Worm (Caenorhabditis elegans) whole organism, young adult: ENCODE results near the gene lin-12.

Source experiments
- ama-1 ChIP-seq, 3 experiments: fragments of 150-350 bp in 1 of 3; sonication (generic microtip) in 2 of 3; optimal IDR thresholded peaks; 2 replicates each; lab custom pipeline; 2014 to 2018; ENCODE audit warnings: missing biosample characterization in 2 of 3, missing genetic modification characterization in 2 of 3, missing genetic modification reagents in 2 of 3
- lin-26 ChIP-seq: fragments of 200-800 bp; sonication (Bioruptor generic); IDR thresholded peaks from 2 replicates; pipeline ENCODE4 v1.3.6; 2022; ENCODE audit warnings: missing genetic modification reagents, missing genetic modification characterization, missing compliant biosample characterization
- mes-4 ChIP-seq: sonication (generic microtip); optimal IDR thresholded peaks from 2 replicates; lab custom pipeline; 2016; ENCODE audit warnings: missing genotype, missing genetic modification characterization, missing compliant biosample characterization
- sea-2 ChIP-seq: fragments of 200-800 bp; sonication (Bioruptor generic); IDR thresholded peaks from 2 replicates; pipeline ENCODE4 v1.3.6; 2022; ENCODE audit warnings: missing genetic modification characterization, missing compliant biosample characterization
- unc-62 ChIP-seq: fragments of 150-350 bp; optimal IDR thresholded peaks from 2 replicates; lab custom pipeline; 2014; ENCODE audit warnings: missing biosample characterization, missing genetic modification reagents, missing genetic modification characterization

DNA sequence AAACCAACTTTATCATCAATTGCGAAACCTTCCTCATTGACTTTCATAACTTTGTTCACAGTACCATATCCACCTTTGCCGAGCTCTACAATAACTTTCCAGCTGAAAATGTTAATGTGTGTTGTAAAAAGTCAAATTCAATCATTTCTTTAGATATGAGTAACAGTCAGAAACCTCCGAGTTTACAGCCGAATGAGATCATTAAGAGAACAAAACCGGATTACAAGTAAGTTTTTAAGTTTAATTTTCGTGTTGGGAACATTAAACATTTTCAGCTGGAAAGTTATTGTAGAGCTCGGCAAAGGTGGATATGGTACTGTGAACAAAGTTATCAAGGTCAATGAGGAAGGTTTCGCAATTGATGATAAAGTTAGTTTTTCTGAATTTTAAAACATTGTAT lies 29.9 kb upstream of the lin-12 start, which contains the start of gene ZK507.1:
- TF ChIP-seq ama-1 (optimal IDR thresholded peaks at IDR 0.05; lab: Kevin White, UChicago): no peak
- no peak for TF ChIP-seq ama-1 (GFP tag; optimal IDR thresholded peaks at IDR 0.05; lab: Kevin White, UChicago)
- TF ChIP-seq sea-2 (GFP tag; lab: Robert Waterston, UW): no peak
- TF ChIP-seq lin-26 (GFP tag; lab: Robert Waterston, UW): no peak
- TF ChIP-seq unc-62 (GFP tag; lab: Kevin White, UChicago): no peak
- no peak for TF ChIP-seq mes-4 (tag; lab: Kevin White, UChicago)
